Fruit fly (Drosophila melanogaster) whole organism, embryonic: Measurements from ENCODE around the gene dpr20.

Experiments
- CG10209 ChIP-seq: fragments of 200-800 bp; sonication (Bioruptor generic); optimal IDR thresholded peaks from 3 replicates; lab custom pipeline; 2017; ENCODE audit warnings: missing biosample characterization, mild to moderate bottlenecking, missing genetic modification characterization, missing genetic modification reagents
- CG10959 ChIP-seq: fragments of 200-800 bp; sonication (Bioruptor generic); IDR thresholded peaks from 2 replicates; pipeline ENCODE4 v1.3.6; 2022; ENCODE audit warnings: missing biosample characterization, missing genetic modification characterization
- CG11085 ChIP-seq: fragments of 200-800 bp; sonication (Bioruptor generic); IDR thresholded peaks from 2 replicates; pipeline ENCODE4 v1.3.6; 2022; ENCODE audit warnings: missing biosample characterization, missing genetic modification characterization
- CG11456 ChIP-seq: fragments of 200-800 bp; sonication (Bioruptor generic); IDR thresholded peaks from 3 replicates; pipeline ENCODE4 v1.3.6; 2022; ENCODE audit warnings: missing biosample characterization, missing genetic modification characterization
- CG11695 ChIP-seq: fragments of 200-800 bp; sonication (Bioruptor generic); IDR thresholded peaks from 3 replicates; pipeline ENCODE4 v1.3.6; 2022; ENCODE audit warnings: missing biosample characterization, missing genetic modification characterization
- CG12299 ChIP-seq: fragments of 200-800 bp; sonication (Bioruptor generic); optimal IDR thresholded peaks from 2 replicates; lab custom pipeline; 2018; ENCODE audit warnings: missing biosample characterization, mild to moderate bottlenecking, missing genetic modification characterization
- CG12942 ChIP-seq: fragments of 200-800 bp; sonication (Bioruptor generic); optimal IDR thresholded peaks from 3 replicates; lab custom pipeline; 2016; ENCODE audit warnings: missing biosample characterization, missing genetic modification characterization
- CG1529 ChIP-seq: fragments of 200-800 bp; sonication (Bioruptor generic); optimal IDR thresholded peaks from 3 replicates; lab custom pipeline; 2018; ENCODE audit warnings: missing biosample characterization, missing genetic modification characterization
- CG15479 ChIP-seq: fragments of 200-800 bp; sonication (Bioruptor generic); optimal IDR thresholded peaks from 3 replicates; lab custom pipeline; 2019; ENCODE audit warnings: missing biosample characterization, mild to moderate bottlenecking, missing genetic modification characterization, moderate library complexity
- CG17568 ChIP-seq: fragments of 200-800 bp; sonication (Bioruptor generic); optimal IDR thresholded peaks from 2 replicates; lab custom pipeline; 2018; ENCODE audit warnings: missing biosample characterization, mild to moderate bottlenecking, missing genetic modification characterization, moderate library complexity
- CG1792 ChIP-seq: fragments of 200-800 bp; sonication (Bioruptor generic); optimal IDR thresholded peaks from 2 replicates; lab custom pipeline; 2016; ENCODE audit warnings: missing biosample characterization, missing genetic modification characterization
- CG18599 ChIP-seq: fragments of 200-800 bp; sonication (Bioruptor generic); optimal IDR thresholded peaks from 3 replicates; lab custom pipeline; 2017; ENCODE audit warnings: missing biosample characterization, missing genetic modification characterization, mild to moderate bottlenecking, moderate library complexity, missing genetic modification reagents
- CG2120 ChIP-seq: fragments of 200-800 bp; sonication (Bioruptor generic); optimal IDR thresholded peaks from 3 replicates; lab custom pipeline; 2016; ENCODE audit warnings: missing biosample characterization, missing genetic modification characterization
- CG2129 ChIP-seq: fragments of 200-800 bp; sonication (Bioruptor generic); IDR thresholded peaks from 2 replicates; pipeline ENCODE4 v1.3.6; 2022; ENCODE audit warnings: missing biosample characterization, missing genetic modification characterization; ENCODE audit not compliant: partially characterized antibody
- CG31388 ChIP-seq: fragments of 200-800 bp; sonication (Bioruptor generic); optimal IDR thresholded peaks from 2 replicates; lab custom pipeline; 2016; ENCODE audit warnings: missing biosample characterization, missing genetic modification characterization
- CG4820 ChIP-seq: fragments of 200-800 bp; sonication (Bioruptor generic); optimal IDR thresholded peaks from 3 replicates; lab custom pipeline; 2016; ENCODE audit warnings: missing biosample characterization, missing genetic modification characterization
- CG8359 ChIP-seq: fragments of 200-800 bp; sonication (Bioruptor generic); optimal IDR thresholded peaks from 2 replicates; lab custom pipeline; 2017; ENCODE audit warnings: missing biosample characterization, mild to moderate bottlenecking, missing genetic modification characterization, borderline replicate concordance
- CTCF ChIP-seq: fragments of 200-800 bp; sonication (Bioruptor generic); optimal IDR thresholded peaks from 2 replicates; lab custom pipeline; 2017; ENCODE audit warnings: missing biosample characterization, mild to moderate bottlenecking, missing genetic modification characterization, moderate library complexity
- CrebB ChIP-seq: fragments of 200-800 bp; sonication (Bioruptor generic); optimal IDR thresholded peaks from 3 replicates; lab custom pipeline; 2018; ENCODE audit warnings: missing biosample characterization, mild to moderate bottlenecking, missing genetic modification characterization
- D19B ChIP-seq: fragments of 200-800 bp; sonication (Bioruptor generic); optimal IDR thresholded peaks from 2 replicates; lab custom pipeline; 2017; ENCODE audit warnings: missing biosample characterization, mild to moderate bottlenecking, missing genetic modification characterization
- Dfd ChIP-seq, 2 experiments: fragments of >200 bp; optimal IDR thresholded peaks; 2 replicates each; lab custom pipeline; 2017; ENCODE audit warnings: missing biosample characterization in 2 of 2, missing genetic modification characterization in 2 of 2
- Doc3 ChIP-seq: fragments of 200-800 bp; sonication (Bioruptor generic); IDR thresholded peaks from 3 replicates; pipeline ENCODE4 v1.3.6; 2022; ENCODE audit warnings: missing biosample characterization, missing genetic modification characterization; ENCODE audit not compliant: partially characterized antibody
- Ets97D ChIP-seq: fragments of 200-800 bp; sonication (Bioruptor generic); optimal IDR thresholded peaks from 3 replicates; lab custom pipeline; 2016; ENCODE audit warnings: missing biosample characterization, missing genetic modification characterization
- Gug ChIP-seq: fragments of 200-800 bp; sonication (Bioruptor generic); IDR thresholded peaks from 4 replicates; pipeline ENCODE4 v1.3.6; 2022; ENCODE audit warnings: missing biosample characterization, missing genetic modification characterization
- H15 ChIP-seq: fragments of 200-800 bp; sonication (Bioruptor generic); IDR thresholded peaks from 3 replicates; pipeline ENCODE4 v1.3.6; 2022; ENCODE audit warnings: missing biosample characterization, missing genetic modification characterization
- HmgD ChIP-seq: fragments of 200-800 bp; sonication (Bioruptor generic); optimal IDR thresholded peaks from 3 replicates; lab custom pipeline; 2016; ENCODE audit warnings: missing biosample characterization, missing genetic modification characterization
- NC2α ChIP-seq: fragments of 200-800 bp; sonication (Bioruptor generic); optimal IDR thresholded peaks from 2 replicates; lab custom pipeline; 2016; ENCODE audit warnings: missing biosample characterization, missing genetic modification characterization
- Scr ChIP-seq: fragments of 200-800 bp; sonication (Bioruptor generic); IDR thresholded peaks from 2 replicates; pipeline ENCODE4 v1.3.6; 2022; ENCODE audit warnings: missing biosample characterization, missing genetic modification characterization; ENCODE audit not compliant: partially characterized antibody
- Sry-δ ChIP-seq: fragments of 200-800 bp; sonication (Bioruptor generic); optimal IDR thresholded peaks from 2 replicates; lab custom pipeline; 2016; ENCODE audit warnings: missing biosample characterization, missing genetic modification characterization
- TFAM ChIP-seq: fragments of 200-800 bp; sonication (Bioruptor generic); optimal IDR thresholded peaks from 2 replicates; lab custom pipeline; 2017; ENCODE audit warnings: missing biosample characterization, missing genetic modification characterization, inconsistent platforms
- Usf ChIP-seq: fragments of 200-800 bp; sonication (Bioruptor generic); optimal IDR thresholded peaks from 2 replicates; lab custom pipeline; 2017; ENCODE audit warnings: missing genotype, missing biosample characterization, missing genetic modification characterization
- ap ChIP-seq: fragments of 200-800 bp; sonication (Bioruptor generic); IDR thresholded peaks from 2 replicates; pipeline ENCODE4 v1.3.6; 2022; ENCODE audit warnings: missing biosample characterization, missing genetic modification characterization
- ash1 ChIP-seq: fragments of 200-800 bp; sonication (Bioruptor generic); optimal IDR thresholded peaks from 2 replicates; lab custom pipeline; 2018; ENCODE audit warnings: missing biosample characterization, mild to moderate bottlenecking, missing genetic modification characterization
- bab2 ChIP-seq: fragments of 200-800 bp; sonication (Bioruptor generic); optimal IDR thresholded peaks from 2 replicates; lab custom pipeline; 2016; ENCODE audit warnings: missing biosample characterization, missing genetic modification characterization
- cad ChIP-seq: fragments of >200 bp; optimal IDR thresholded peaks from 2 replicates; lab custom pipeline; 2017; ENCODE audit warnings: missing biosample characterization, missing genetic modification characterization
- cg ChIP-seq: fragments of 200-800 bp; sonication (Bioruptor generic); optimal IDR thresholded peaks from 3 replicates; lab custom pipeline; 2019; ENCODE audit warnings: missing biosample characterization, mild to moderate bottlenecking, missing genetic modification characterization, moderate library complexity
- ems ChIP-seq: fragments of 200-800 bp; sonication (Bioruptor generic); optimal IDR thresholded peaks from 3 replicates; lab custom pipeline; 2016; ENCODE audit warnings: missing biosample characterization, missing genetic modification characterization
- esg ChIP-seq: fragments of 200-800 bp; sonication (Bioruptor generic); conservative IDR thresholded peaks from 2 replicates; pipeline ENCODE4 v1.3.6; 2022; ENCODE audit warnings: missing biosample characterization, missing genetic modification characterization
- ewg ChIP-seq: fragments of 200-800 bp; sonication (Bioruptor generic); optimal IDR thresholded peaks from 3 replicates; lab custom pipeline; 2017; ENCODE audit warnings: mild to moderate bottlenecking, missing biosample characterization, missing genetic modification reagents, missing genetic modification characterization
- maf-S ChIP-seq: fragments of 200-800 bp; sonication (Bioruptor generic); optimal IDR thresholded peaks from 2 replicates; lab custom pipeline; 2016; ENCODE audit warnings: missing biosample characterization, missing genetic modification characterization
- pan ChIP-seq, 4 experiments: fragments of >200 bp in 3 of 4; fragments of 200-800 bp in 1 of 4; sonication (Bioruptor generic) in 1 of 4; optimal IDR thresholded peaks in 3 of 4; IDR thresholded peaks in 1 of 4; 2 replicates each; pipeline versions ENCODE4 v1.3.6 to Lab custom; 2017 to 2022; ENCODE audit warnings: missing biosample characterization in 2 of 4, missing genetic modification characterization in 2 of 4, mixed read lengths in 1 of 4
- pum ChIP-seq: fragments of 200-800 bp; sonication (Bioruptor generic); optimal IDR thresholded peaks from 2 replicates; lab custom pipeline; 2016; ENCODE audit warnings: missing biosample characterization, missing genetic modification characterization
- row ChIP-seq: fragments of 200-800 bp; sonication (Bioruptor generic); IDR thresholded peaks from 3 replicates; pipeline ENCODE4 v1.3.6; 2022; ENCODE audit warnings: missing biosample characterization, missing genetic modification characterization
- slou ChIP-seq: fragments of 200-800 bp; sonication (Bioruptor generic); optimal IDR thresholded peaks from 3 replicates; lab custom pipeline; 2016; ENCODE audit warnings: missing biosample characterization, missing genetic modification characterization
- slp2 ChIP-seq: fragments of 200-800 bp; sonication (Bioruptor generic); optimal IDR thresholded peaks from 2 replicates; lab custom pipeline; 2016; ENCODE audit warnings: missing biosample characterization, missing genetic modification characterization
- sr ChIP-seq: fragments of 200-800 bp; sonication (Bioruptor generic); IDR thresholded peaks from 3 replicates; pipeline ENCODE4 v1.3.6; 2022; ENCODE audit warnings: missing biosample characterization, missing genetic modification characterization
- tna ChIP-seq: fragments of 200-800 bp; sonication (Bioruptor generic); IDR thresholded peaks from 2 replicates; pipeline ENCODE4 v1.3.6; 2022; ENCODE audit warnings: missing biosample characterization, missing genetic modification characterization; ENCODE audit not compliant: partially characterized antibody
- tx ChIP-seq: fragments of 200-800 bp; sonication (Bioruptor generic); optimal IDR thresholded peaks from 2 replicates; lab custom pipeline; 2016; ENCODE audit warnings: missing biosample characterization, missing genetic modification characterization
- vfl ChIP-seq: fragments of 200-800 bp; sonication (Bioruptor generic); optimal IDR thresholded peaks from 2 replicates; lab custom pipeline; 2016; ENCODE audit warnings: missing biosample characterization, missing genetic modification characterization
- z ChIP-seq: fragments of 200-800 bp; sonication (Bioruptor generic); IDR thresholded peaks from 3 replicates; pipeline ENCODE4 v1.3.6; 2022; ENCODE audit warnings: missing biosample characterization, missing genetic modification characterization

The dpr20 gene

DNA sequence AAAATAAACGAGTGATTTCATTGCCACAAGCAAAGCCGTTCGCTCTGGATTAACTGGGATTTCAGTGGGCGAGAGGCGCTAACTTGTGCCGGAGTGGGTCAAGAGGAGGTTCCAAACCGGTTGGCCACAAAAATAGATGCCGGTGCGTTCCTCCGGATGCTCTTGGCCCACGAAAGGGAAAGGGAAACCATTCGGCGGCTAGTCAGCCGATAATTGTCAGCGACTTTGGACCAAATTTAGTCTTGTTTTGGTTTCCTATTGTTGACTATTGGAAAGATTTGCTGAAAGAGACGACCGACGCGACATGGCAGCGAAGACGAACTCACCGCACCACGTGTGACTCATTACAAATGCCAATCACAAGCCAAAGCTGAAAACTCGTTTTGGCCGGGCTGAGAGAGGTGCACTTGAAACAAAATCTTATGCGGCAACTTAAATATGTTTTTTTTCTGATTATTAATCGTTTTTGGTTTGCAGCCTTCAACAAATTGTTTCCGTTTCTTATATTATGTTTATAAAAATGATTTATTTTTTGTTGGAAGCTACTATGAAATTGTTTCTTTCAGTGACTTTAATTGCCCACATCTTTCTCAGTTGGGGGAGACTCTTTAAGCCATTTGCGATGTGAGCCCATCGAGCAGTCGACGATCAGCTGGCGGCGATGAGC is 38.4 kb upstream of the dpr20 start, which contains the start of gene CG34056 (continued):
- TF ChIP-seq CTCF (peak; percentile 53), HmgD (no peak), cad (no peak), CG8359 (GFP tag; lab: Kevin White, UChicago) (peak; percentile 82), CG10209 (GFP tag; lab: Kevin White, UChicago) (peak; percentile 84), CrebB (tag; lab: Kevin White, UChicago) (peak; percentile 78), slou (GFP tag; lab: Kevin White, UChicago) (peak; percentile 59), sr (peak; percentile 89), CG31388 (GFP tag; lab: Kevin White, UChicago) (peak; percentile 89), CG18599 (GFP tag; lab: Kevin White, UChicago) (peak; percentile 94), Gug (GFP tag; lab: Robert Waterston, UW) (peak; percentile 84), NC2α (GFP tag; lab: Kevin White, UChicago) (no peak), pum (GFP tag; lab: Kevin White, UChicago) (peak; percentile 89), tx (peak; percentile 28), bab2 (GFP tag; lab: Kevin White, UChicago) (peak; percentile 76), CG2129 (no peak), CG10959 (GFP tag; lab: Robert Waterston, UW) (peak; percentile 85), CG11085 (GFP tag; lab: Robert Waterston, UW) (peak; percentile 82), ewg (GFP tag; lab: Kevin White, UChicago) (peak; percentile 75), pan (optimal IDR thresholded peaks at IDR 0.05; lab: Kevin White, UChicago) (no peak), pan (GFP tag; optimal IDR thresholded peaks at IDR 0.05 in 1 of 2, IDR thresholded peaks at IDR 0.05 in 1 of 2) (peak in 1 of 2 experiments; percentile 97), CG2120 (GFP tag; lab: Kevin White, UChicago) (peak; percentile 82), cg (GFP tag; lab: Kevin White, UChicago) (no peak), maf-S (peak; percentile 70), Scr (no peak), TFAM (GFP tag; lab: Kevin White, UChicago) (peak; percentile 49), CG12942 (GFP tag; lab: Kevin White, UChicago) (peak; percentile 74), ap (GFP tag; lab: Robert Waterston, UW) (peak; percentile 92), Dfd (GFP tag; optimal IDR thresholded peaks at IDR 0.05; lab: Kevin White, UChicago) (no peak), Sry-δ (peak; percentile 47), D19B (peak; percentile 74), CG11456 (GFP tag; lab: Robert Waterston, UW) (peak; percentile 95), row (GFP tag; lab: Robert Waterston, UW) (peak; percentile 95), CG17568 (GFP tag; lab: Kevin White, UChicago) (peak; percentile 72), Doc3 (GFP tag; lab: Robert Waterston, UW) (no peak), z (GFP tag; lab: Robert Waterston, UW) (peak; percentile 69; the same call in 2 of the 3 replicates), CG12299 (peak; percentile 89), Ets97D (GFP tag; lab: Kevin White, UChicago) (peak; percentile 65), H15 (GFP tag; lab: Robert Waterston, UW) (peak; percentile 95), CG11695 (GFP tag; lab: Robert Waterston, UW) (peak; percentile 97), ems (GFP tag; lab: Kevin White, UChicago) (peak; percentile 85), CG4820 (GFP tag; lab: Kevin White, UChicago) (peak; percentile 94), vfl (peak; percentile 71), slp2 (GFP tag; lab: Kevin White, UChicago) (peak; percentile 69), esg (GFP tag; lab: Robert Waterston, UW) (peak; percentile 92), ash1 (GFP tag; lab: Kevin White, UChicago) (peak; percentile 16), CG1792 (peak; percentile 79), CG15479 (GFP tag; lab: Kevin White, UChicago) (no peak), CG1529 (GFP tag; lab: Kevin White, UChicago) (peak; percentile 78), Usf (GFP tag; lab: Kevin White, UChicago) (peak; percentile 32), tna (no peak)
